Worm (Caenorhabditis elegans) whole organism, early embryonic: ENCODE results near the gene F56C3.9.

ENCODE experiments used
- F13C5.2 ChIP-seq: sonication (generic microtip); optimal IDR thresholded peaks from 2 replicates; lab custom pipeline; 2017; ENCODE audit warnings: mild to moderate bottlenecking, missing genetic modification characterization, inconsistent platforms, missing compliant biosample characterization
- aly-1 ChIP-seq: sonication (generic microtip); optimal IDR thresholded peaks from 2 replicates; lab custom pipeline; 2016; ENCODE audit warnings: missing genetic modification characterization, missing compliant biosample characterization
- ama-1 ChIP-seq: fragments of 150-350 bp; optimal IDR thresholded peaks from 2 replicates; lab custom pipeline; 2014
- ceh-13 ChIP-seq: fragments of 200-800 bp; sonication (Bioruptor generic); optimal IDR thresholded peaks from 2 replicates; lab custom pipeline; 2018; ENCODE audit warnings: mild to moderate bottlenecking, missing genetic modification characterization, missing compliant biosample characterization
- flt-1 ChIP-seq: fragments of 200-800 bp; sonication (Bioruptor generic); IDR thresholded peaks from 2 replicates; pipeline ENCODE4 v1.3.6; 2022; ENCODE audit warnings: missing genetic modification characterization, missing compliant biosample characterization
- hmbx-1 ChIP-seq: sonication (generic microtip); optimal IDR thresholded peaks from 2 replicates; lab custom pipeline; 2016; ENCODE audit warnings: mild to moderate bottlenecking, missing genetic modification characterization, missing compliant biosample characterization
- pes-1 ChIP-seq: fragments of 200-800 bp; sonication (Bioruptor generic); IDR thresholded peaks from 2 replicates; pipeline ENCODE4 v1.3.6; 2022; ENCODE audit warnings: missing genetic modification reagents, missing genetic modification characterization, missing compliant biosample characterization
- scrt-1 ChIP-seq: fragments of 200-800 bp; sonication (Bioruptor generic); IDR thresholded peaks from 2 replicates; pipeline ENCODE4 v1.3.6; 2022; ENCODE audit warnings: missing genetic modification characterization, missing compliant biosample characterization
- tbx-37 ChIP-seq: fragments of 200-800 bp; sonication (Bioruptor generic); conservative IDR thresholded peaks from 2 replicates; pipeline ENCODE4 v1.3.6; 2022; ENCODE audit warnings: missing genetic modification reagents, missing genetic modification characterization, missing compliant biosample characterization
- tra-4 ChIP-seq: sonication (generic microtip); optimal IDR thresholded peaks from 2 replicates; lab custom pipeline; 2017; ENCODE audit warnings: missing genetic modification characterization, missing compliant biosample characterization

DNA sequence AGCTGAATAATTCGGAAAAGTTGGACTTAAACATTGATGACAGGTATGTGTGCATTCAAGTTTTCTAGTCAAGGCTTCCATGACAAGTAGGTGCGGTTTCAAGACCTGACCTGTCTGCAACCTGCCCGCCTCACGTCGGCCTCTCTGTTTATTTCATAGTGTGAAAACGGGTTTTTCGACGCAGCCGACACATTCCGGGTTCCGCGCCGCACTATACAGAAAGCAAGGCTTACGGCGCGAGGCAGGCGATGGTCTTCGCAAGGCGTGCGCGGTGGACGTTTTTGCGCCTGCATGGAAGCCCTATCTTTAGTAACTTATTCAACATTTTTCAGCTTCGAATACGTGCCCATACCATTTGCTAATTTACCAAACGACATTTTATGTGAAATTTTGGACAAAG, 21.3 kb downstream of the F56C3.9 start:
- TF ChIP-seq tbx-37 (GFP tag; lab: Robert Waterston, UW), result no peak
- TF ChIP-seq hmbx-1 (tag; lab: Kevin White, UChicago), result no peak
- TF ChIP-seq ama-1, result no peak
- no peak for TF ChIP-seq tra-4 (tag; lab: Kevin White, UChicago)
- TF ChIP-seq pes-1 (GFP tag; lab: Robert Waterston, UW), result no peak
- TF ChIP-seq scrt-1, result no peak
- no peak for TF ChIP-seq F13C5.2 (tag; lab: Kevin White, UChicago)
- TF ChIP-seq ceh-13 (GFP tag; lab: Kevin White, UChicago), result no peak
- TF ChIP-seq aly-1 (tag; lab: Kevin White, UChicago), result no peak
- no peak for TF ChIP-seq flt-1 (GFP tag; lab: Robert Waterston, UW)
